Fruit fly (Drosophila melanogaster) whole organism, embryonic: ENCODE measurements around the gene Syx4.

Experiments
- CG11247 ChIP-seq: fragments of 200-800 bp; sonication (Bioruptor generic); IDR thresholded peaks from 2 replicates; pipeline ENCODE4 v1.3.6; 2022; ENCODE audit warnings: missing biosample characterization, missing genetic modification characterization
- CG1233 ChIP-seq: fragments of 200-800 bp; sonication (Bioruptor generic); optimal IDR thresholded peaks from 4 replicates; lab custom pipeline; 2018; ENCODE audit warnings: missing biosample characterization, mild to moderate bottlenecking, missing genetic modification characterization
- CG13775 ChIP-seq: fragments of 200-800 bp; sonication (Bioruptor generic); optimal IDR thresholded peaks from 3 replicates; lab custom pipeline; 2017; ENCODE audit warnings: missing biosample characterization, mild to moderate bottlenecking, missing genetic modification characterization
- CG14860 ChIP-seq: fragments of 200-800 bp; sonication (Bioruptor generic); IDR thresholded peaks from 3 replicates; pipeline ENCODE4 v1.3.6; 2022; ENCODE audit warnings: missing biosample characterization, missing genetic modification characterization; ENCODE audit not compliant: partially characterized antibody
- CG15696 ChIP-seq: fragments of 200-800 bp; sonication (Bioruptor generic); optimal IDR thresholded peaks from 2 replicates; lab custom pipeline; 2019; ENCODE audit warnings: missing biosample characterization, mild to moderate bottlenecking, missing genetic modification characterization, moderate library complexity
- CG17361 ChIP-seq: fragments of 200-800 bp; sonication (Bioruptor generic); IDR thresholded peaks from 3 replicates; pipeline ENCODE4 v1.3.6; 2022; ENCODE audit warnings: missing biosample characterization, missing genetic modification characterization
- CG17385 ChIP-seq: fragments of 200-800 bp; sonication (Bioruptor generic); optimal IDR thresholded peaks from 3 replicates; lab custom pipeline; 2018; ENCODE audit warnings: missing biosample characterization, mild to moderate bottlenecking, missing genetic modification characterization
- CG17568 ChIP-seq: fragments of 200-800 bp; sonication (Bioruptor generic); optimal IDR thresholded peaks from 2 replicates; lab custom pipeline; 2018; ENCODE audit warnings: missing biosample characterization, mild to moderate bottlenecking, missing genetic modification characterization, moderate library complexity
- CG2129 ChIP-seq: fragments of 200-800 bp; sonication (Bioruptor generic); IDR thresholded peaks from 2 replicates; pipeline ENCODE4 v1.3.6; 2022; ENCODE audit warnings: missing biosample characterization, missing genetic modification characterization; ENCODE audit not compliant: partially characterized antibody
- CG3847 ChIP-seq: fragments of 200-800 bp; sonication (Bioruptor generic); IDR thresholded peaks from 2 replicates; pipeline ENCODE4 v1.3.6; 2022; ENCODE audit warnings: missing biosample characterization, missing genetic modification characterization
- CG42726 ChIP-seq: fragments of 200-800 bp; sonication (Bioruptor generic); IDR thresholded peaks from 2 replicates; pipeline ENCODE4 v1.3.6; 2022; ENCODE audit warnings: missing biosample characterization, missing genetic modification characterization; ENCODE audit not compliant: partially characterized antibody
- CG6175 ChIP-seq: fragments of 200-800 bp; sonication (Bioruptor generic); IDR thresholded peaks from 3 replicates; pipeline ENCODE4 v1.3.6; 2022; ENCODE audit warnings: missing biosample characterization, missing genetic modification characterization
- CG8924 ChIP-seq: fragments of 200-800 bp; optimal IDR thresholded peaks from 3 replicates; lab custom pipeline; 2019; ENCODE audit warnings: missing biosample characterization, mild to moderate bottlenecking, missing genetic modification characterization, moderate library complexity
- CG9437 ChIP-seq: fragments of 200-800 bp; sonication (Bioruptor generic); optimal IDR thresholded peaks from 2 replicates; lab custom pipeline; 2018; ENCODE audit warnings: missing biosample characterization, mild to moderate bottlenecking, missing genetic modification characterization
- Doc2 ChIP-seq: fragments of 200-800 bp; sonication (Bioruptor generic); IDR thresholded peaks from 2 replicates; pipeline ENCODE4 v1.3.6; 2022; ENCODE audit warnings: missing biosample characterization, missing genetic modification characterization
- Drgx ChIP-seq: fragments of 200-800 bp; sonication (Bioruptor generic); IDR thresholded peaks from 2 replicates; pipeline ENCODE4 v1.3.6; 2022; ENCODE audit warnings: missing biosample characterization, missing genetic modification characterization
- Ets65A ChIP-seq: fragments of 200-800 bp; sonication (Bioruptor generic); peaks from one replicate; lab custom pipeline; 2016; ENCODE audit warnings: missing biosample characterization, missing genetic modification characterization
- HmgD ChIP-seq: fragments of 200-800 bp; sonication (Bioruptor generic); optimal IDR thresholded peaks from 3 replicates; lab custom pipeline; 2016; ENCODE audit warnings: missing biosample characterization, missing genetic modification characterization
- Hr3 ChIP-seq: fragments of 200-800 bp; sonication (Bioruptor generic); optimal IDR thresholded peaks from 3 replicates; lab custom pipeline; 2016; ENCODE audit warnings: missing biosample characterization, missing genetic modification characterization
- Lhr ChIP-seq: fragments of 200-800 bp; sonication (Bioruptor generic); optimal IDR thresholded peaks from 3 replicates; lab custom pipeline; 2017; ENCODE audit warnings: mild to moderate bottlenecking, missing biosample characterization, missing genetic modification reagents, missing genetic modification characterization
- MESR4 ChIP-seq: fragments of 200-800 bp; sonication (Bioruptor generic); optimal IDR thresholded peaks from 2 replicates; lab custom pipeline; 2018; ENCODE audit warnings: missing biosample characterization, mild to moderate bottlenecking, missing genetic modification characterization, moderate library complexity
- Side ChIP-seq: fragments of 200-800 bp; sonication (Bioruptor generic); optimal IDR thresholded peaks from 2 replicates; lab custom pipeline; 2016; ENCODE audit warnings: missing biosample characterization, missing genetic modification characterization
- Sox102F ChIP-seq: fragments of 200-800 bp; sonication (Bioruptor generic); optimal IDR thresholded peaks from 2 replicates; lab custom pipeline; 2018; ENCODE audit warnings: missing biosample characterization, mild to moderate bottlenecking, missing genetic modification characterization, moderate library complexity
- Sry-δ ChIP-seq: fragments of 200-800 bp; sonication (Bioruptor generic); optimal IDR thresholded peaks from 2 replicates; lab custom pipeline; 2016; ENCODE audit warnings: missing biosample characterization, missing genetic modification characterization
- YL-1 ChIP-seq: fragments of 200-800 bp; sonication (Bioruptor generic); optimal IDR thresholded peaks from 3 replicates; lab custom pipeline; 2017; ENCODE audit warnings: missing biosample characterization, mild to moderate bottlenecking, missing genetic modification characterization
- ab ChIP-seq: fragments of 200-800 bp; sonication (Bioruptor generic); optimal IDR thresholded peaks from 2 replicates; lab custom pipeline; 2016; ENCODE audit warnings: missing biosample characterization, missing genetic modification characterization
- amos ChIP-seq: fragments of 200-800 bp; sonication (Bioruptor generic); IDR thresholded peaks from 2 replicates; pipeline ENCODE4 v1.3.6; 2022; ENCODE audit warnings: missing biosample characterization, missing genetic modification characterization; ENCODE audit not compliant: partially characterized antibody
- bsh ChIP-seq, 2 experiments: fragments of 200-800 bp; sonication (Bioruptor generic); optimal IDR thresholded peaks; 2 replicates each; lab custom pipeline; 2017 to 2018; ENCODE audit warnings: mild to moderate bottlenecking in 2 of 2, missing biosample characterization in 2 of 2, missing genetic modification characterization in 2 of 2, moderate library complexity in 1 of 2
- chif ChIP-seq, 2 experiments: fragments of 200-800 bp; sonication (Bioruptor generic); optimal IDR thresholded peaks; 3 replicates each; lab custom pipeline; 2016; ENCODE audit warnings: missing biosample characterization in 2 of 2, missing genetic modification characterization in 2 of 2
- chinmo ChIP-seq: fragments of 200-800 bp; sonication (Bioruptor generic); IDR thresholded peaks from 4 replicates; pipeline ENCODE4 v1.3.6; 2022; ENCODE audit warnings: missing biosample characterization, missing genetic modification characterization; ENCODE audit not compliant: partially characterized antibody
- chm ChIP-seq: fragments of 200-800 bp; sonication (Bioruptor generic); IDR thresholded peaks from 2 replicates; pipeline ENCODE4 v1.3.6; 2022; ENCODE audit warnings: missing biosample characterization, missing genetic modification characterization
- chn ChIP-seq: fragments of 200-800 bp; sonication (Bioruptor generic); optimal IDR thresholded peaks from 2 replicates; lab custom pipeline; 2016; ENCODE audit warnings: missing biosample characterization, missing genetic modification characterization
- crol ChIP-seq: fragments of 200-800 bp; sonication (Bioruptor generic); IDR thresholded peaks from 2 replicates; pipeline ENCODE4 v1.3.6; 2022; ENCODE audit warnings: missing biosample characterization, missing genetic modification characterization
- disco-r ChIP-seq: fragments of 200-800 bp; sonication (Bioruptor generic); optimal IDR thresholded peaks from 2 replicates; lab custom pipeline; 2016; ENCODE audit warnings: missing biosample characterization, missing genetic modification characterization
- dm ChIP-seq: fragments of 200-800 bp; sonication (Bioruptor generic); optimal IDR thresholded peaks from 3 replicates; lab custom pipeline; 2016; ENCODE audit warnings: missing biosample characterization, missing genetic modification characterization
- gem ChIP-seq: fragments of 200-800 bp; sonication (Bioruptor generic); optimal IDR thresholded peaks from 2 replicates; lab custom pipeline; 2019; ENCODE audit warnings: missing biosample characterization, mild to moderate bottlenecking, missing genetic modification characterization, moderate library complexity
- grau ChIP-seq: fragments of 200-800 bp; optimal IDR thresholded peaks from 3 replicates; lab custom pipeline; 2019; ENCODE audit warnings: missing biosample characterization, mild to moderate bottlenecking, missing genetic modification characterization, moderate library complexity
- gsb-n ChIP-seq: fragments of 200-800 bp; sonication (Bioruptor generic); optimal IDR thresholded peaks from 3 replicates; lab custom pipeline; 2018; ENCODE audit warnings: missing biosample characterization, mild to moderate bottlenecking, missing genetic modification characterization
- hb ChIP-seq: fragments of 200-800 bp; sonication (Bioruptor generic); IDR thresholded peaks from 3 replicates; pipeline ENCODE4 v1.3.6; 2022; ENCODE audit warnings: missing biosample characterization, missing genetic modification characterization; ENCODE audit not compliant: partially characterized antibody
- hkb ChIP-seq, 2 experiments: fragments of 200-800 bp in 1 of 2; fragments of >200 bp in 1 of 2; sonication (Bioruptor generic) in 1 of 2; IDR thresholded peaks in 1 of 2; optimal IDR thresholded peaks in 1 of 2; 2 replicates each; pipeline versions ENCODE4 v1.3.6 to Lab custom; 2017 to 2022; ENCODE audit warnings: missing biosample characterization in 1 of 2, missing genetic modification characterization in 1 of 2
- hth ChIP-seq: fragments of >200 bp; optimal IDR thresholded peaks from 2 replicates; lab custom pipeline; 2017; ENCODE audit warnings: inconsistent platforms
- jigr1 ChIP-seq: fragments of 200-800 bp; sonication (Bioruptor generic); IDR thresholded peaks from 3 replicates; pipeline ENCODE4 v1.3.6; 2022; ENCODE audit warnings: missing biosample characterization, missing genetic modification characterization
- klu ChIP-seq: fragments of 200-800 bp; sonication (Bioruptor generic); IDR thresholded peaks from 2 replicates; pipeline ENCODE4 v1.3.6; 2022; ENCODE audit warnings: missing biosample characterization, missing genetic modification characterization
- knrl ChIP-seq: fragments of 200-800 bp; sonication (Bioruptor generic); IDR thresholded peaks from 3 replicates; pipeline ENCODE4 v1.3.6; 2022; ENCODE audit warnings: missing biosample characterization, missing genetic modification characterization; ENCODE audit not compliant: partially characterized antibody
- peb ChIP-seq: fragments of 200-800 bp; sonication (Bioruptor generic); IDR thresholded peaks from 2 replicates; pipeline ENCODE4 v1.3.6; 2022; ENCODE audit warnings: missing biosample characterization, missing genetic modification characterization
- seq ChIP-seq: fragments of 200-800 bp; sonication (Bioruptor generic); IDR thresholded peaks from 2 replicates; pipeline ENCODE4 v1.3.6; 2022; ENCODE audit warnings: missing biosample characterization, missing genetic modification characterization
- shn ChIP-seq: fragments of 200-800 bp; sonication (Bioruptor generic); optimal IDR thresholded peaks from 3 replicates; lab custom pipeline; 2016; ENCODE audit warnings: missing biosample characterization, missing genetic modification characterization
- usp ChIP-seq: fragments of >200 bp; optimal IDR thresholded peaks from 2 replicates; lab custom pipeline; 2017; ENCODE audit warnings: missing biosample characterization, missing genetic modification characterization

The Syx4 gene

dm6 chrX:2790055-2790617 lies 46.3 kb upstream of the Syx4 start, which contains the start of gene CG32795 (continued):
- TF ChIP-seq CG15696 (no peak), YL-1 (GFP tag; lab: Kevin White, UChicago) (no peak), amos (GFP tag; lab: Robert Waterston, UW) (peak; percentile 55; the same call in 1 of the 2 replicates), CG2129 (GFP tag; lab: Robert Waterston, UW) (no peak), CG3847 (GFP tag; lab: Robert Waterston, UW) (no peak), Sry-δ (GFP tag; lab: Kevin White, UChicago) (no peak), CG9437 (GFP tag; lab: Kevin White, UChicago) (peak; percentile 57), hkb (optimal IDR thresholded peaks at IDR 0.05; lab: Kevin White, UChicago) (no peak), hkb (GFP tag; IDR thresholded peaks at IDR 0.05; lab: Robert Waterston, UW) (no peak), shn (GFP tag; lab: Kevin White, UChicago) (no peak), dm (GFP tag; lab: Kevin White, UChicago) (no peak), chinmo (GFP tag; lab: Robert Waterston, UW) (peak; percentile 79; the same call in 3 of the 4 replicates), hb (GFP tag; lab: Robert Waterston, UW) (no peak), CG6175 (no peak), gsb-n (peak; percentile 78), CG17568 (GFP tag; lab: Kevin White, UChicago) (no peak), HmgD (GFP tag; lab: Kevin White, UChicago) (no peak), CG1233 (GFP tag; lab: Kevin White, UChicago) (no peak), crol (GFP tag; lab: Robert Waterston, UW) (peak; percentile 87), Lhr (GFP tag; lab: Kevin White, UChicago) (peak; percentile 13), seq (GFP tag; lab: Robert Waterston, UW) (no peak), klu (GFP tag; lab: Robert Waterston, UW) (no peak), chm (GFP tag; lab: Robert Waterston, UW) (no peak)

- TF ChIP-seq CG6175 (no peak), CG11247 (GFP tag; lab: Robert Waterston, UW) (no peak), Sox102F (GFP tag; lab: Kevin White, UChicago) (no peak), disco-r (GFP tag; lab: Kevin White, UChicago) (no peak), usp (GFP tag; lab: Kevin White, UChicago) (no peak), bsh (GFP tag; optimal IDR thresholded peaks at IDR 0.05; lab: Kevin White, UChicago) (no peak), gem (no peak), Doc2 (GFP tag; lab: Robert Waterston, UW) (no peak), CG14860 (GFP tag; lab: Robert Waterston, UW) (no peak), CG17385 (GFP tag; lab: Kevin White, UChicago) (peak; percentile 34), Ets65A (peak; percentile 19), peb (GFP tag; lab: Robert Waterston, UW) (no peak), Drgx (GFP tag; lab: Robert Waterston, UW) (peak; percentile 27; the same call in 1 of the 2 replicates), MESR4 (GFP tag; lab: Kevin White, UChicago) (no peak), grau (tag; lab: Kevin White, UChicago) (no peak), CG8924 (tag; lab: Kevin White, UChicago) (peak; percentile 60), chif (GFP tag; optimal IDR thresholded peaks at IDR 0.05; lab: Kevin White, UChicago) (no peak), chn (GFP tag; lab: Kevin White, UChicago) (no peak), ab (GFP tag; lab: Kevin White, UChicago) (no peak), knrl (GFP tag; lab: Robert Waterston, UW) (no peak), Side (no peak), hth (lab: Kevin White, UChicago) (no peak), jigr1 (no peak), Hr3 (GFP tag; lab: Kevin White, UChicago) (no peak), CG17361 (GFP tag; lab: Robert Waterston, UW) (peak; percentile 41; the same call in 1 of the 3 replicates), CG42726 (no peak), CG13775 (GFP tag; lab: Kevin White, UChicago) (peak; percentile 35)
These were observed 45.6 kb upstream of the Syx4 start for dm6 chrX:2789285-2790054.
